Fruit fly (Drosophila melanogaster) whole organism, pupa: ENCODE data around the gene CG3625.

Experiments used
- CG10348 ChIP-seq: fragments of 200-800 bp; sonication (Bioruptor generic); IDR thresholded peaks from 2 replicates; pipeline ENCODE4 v1.3.6; 2022; ENCODE audit warnings: missing biosample characterization, missing genetic modification characterization
- CG12605 ChIP-seq: fragments of 200-800 bp; sonication (Bioruptor generic); IDR thresholded peaks from 2 replicates; pipeline ENCODE4 v1.3.6; 2022; ENCODE audit warnings: missing biosample characterization, missing genetic modification characterization
- CG13204 ChIP-seq: fragments of 200-800 bp; sonication (Bioruptor generic); optimal IDR thresholded peaks from 2 replicates; lab custom pipeline; 2018; ENCODE audit warnings: missing biosample characterization, mild to moderate bottlenecking, missing genetic modification characterization, moderate library complexity
- CG14655 ChIP-seq: fragments of 200-800 bp; sonication (Bioruptor generic); optimal IDR thresholded peaks from 3 replicates; lab custom pipeline; 2017; ENCODE audit warnings: mild to moderate bottlenecking, missing biosample characterization, missing genetic modification reagents, missing genetic modification characterization
- CG17806 ChIP-seq: fragments of 200-800 bp; sonication (Bioruptor generic); optimal IDR thresholded peaks from 2 replicates; lab custom pipeline; 2018; ENCODE audit warnings: missing biosample characterization, mild to moderate bottlenecking, missing genetic modification characterization, moderate library complexity
- CG34367 ChIP-seq: fragments of 200-800 bp; sonication (Bioruptor generic); optimal IDR thresholded peaks from 2 replicates; lab custom pipeline; 2018; ENCODE audit warnings: missing biosample characterization, mild to moderate bottlenecking, missing genetic modification characterization
- CG8159 ChIP-seq: fragments of 200-800 bp; sonication (Bioruptor generic); optimal IDR thresholded peaks from 3 replicates; lab custom pipeline; 2018; ENCODE audit warnings: missing biosample characterization, mild to moderate bottlenecking, missing genetic modification characterization, moderate library complexity
- CG8301 ChIP-seq: fragments of 200-800 bp; sonication (Bioruptor generic); optimal IDR thresholded peaks from 2 replicates; lab custom pipeline; 2018; ENCODE audit warnings: missing biosample characterization, mild to moderate bottlenecking, missing genetic modification characterization
- CG9948 ChIP-seq: fragments of 200-800 bp; sonication (Bioruptor generic); optimal IDR thresholded peaks from 2 replicates; lab custom pipeline; 2018; ENCODE audit warnings: missing biosample characterization, mild to moderate bottlenecking, missing genetic modification characterization, moderate library complexity
- D1 ChIP-seq: fragments of 200-800 bp; sonication (Bioruptor generic); optimal IDR thresholded peaks from 2 replicates; lab custom pipeline; 2018; ENCODE audit warnings: missing biosample characterization, mild to moderate bottlenecking, missing genetic modification characterization, moderate library complexity
- EcR ChIP-seq: fragments of 200-800 bp; sonication (Bioruptor generic); optimal IDR thresholded peaks from 3 replicates; lab custom pipeline; 2019; ENCODE audit warnings: missing biosample characterization, missing genetic modification characterization, mild to moderate bottlenecking, moderate library complexity, missing genetic modification reagents
- Pif1B ChIP-seq: fragments of 200-800 bp; sonication (Bioruptor generic); optimal IDR thresholded peaks from 3 replicates; lab custom pipeline; 2016; ENCODE audit warnings: missing biosample characterization, missing genetic modification characterization
- Snoo ChIP-seq: fragments of 200-800 bp; sonication (Bioruptor generic); optimal IDR thresholded peaks from 3 replicates; lab custom pipeline; 2017; ENCODE audit warnings: missing biosample characterization, mild to moderate bottlenecking, missing genetic modification characterization, inconsistent platforms
- gl ChIP-seq: fragments of 200-800 bp; sonication (Bioruptor generic); optimal IDR thresholded peaks from 2 replicates; lab custom pipeline; 2018; ENCODE audit warnings: missing biosample characterization, mild to moderate bottlenecking, missing genetic modification characterization
- rn ChIP-seq: fragments of 200-800 bp; sonication (Bioruptor generic); IDR thresholded peaks from 2 replicates; pipeline ENCODE4 v1.3.6; 2022; ENCODE audit warnings: missing biosample characterization, missing genetic modification characterization

CG3625 gene

DNA sequence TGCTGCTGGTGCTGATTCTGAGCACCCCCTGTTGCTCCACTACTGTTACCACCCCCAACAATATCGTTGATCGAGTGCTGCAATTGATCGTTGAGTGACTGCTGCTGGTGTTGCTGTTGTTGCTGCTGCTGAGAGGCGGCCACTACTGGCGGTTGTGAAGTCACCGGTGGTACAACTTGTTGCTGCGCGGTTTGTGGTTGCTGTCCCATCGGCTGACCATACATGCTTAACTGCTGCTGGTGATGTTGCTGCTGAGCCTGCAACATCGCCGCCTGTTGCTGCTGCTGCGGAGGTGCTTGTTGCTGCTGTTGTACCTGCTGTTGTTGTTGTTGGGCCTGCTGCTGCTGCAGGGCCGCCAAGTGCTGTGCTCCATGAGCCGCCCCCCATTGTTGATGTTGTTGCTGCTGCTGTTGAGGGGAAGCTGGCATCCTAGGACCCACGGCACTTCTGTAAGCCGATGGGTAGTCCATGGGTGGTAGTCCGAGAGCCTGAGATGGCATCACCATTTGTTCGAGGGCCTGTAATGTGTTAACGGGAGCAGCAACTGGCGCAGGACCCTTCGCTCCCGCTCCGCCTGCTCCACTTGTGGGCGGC is 51.3 kb downstream of the CG3625 start:
- no peak for TF ChIP-seq gl (tag; lab: Kevin White, UChicago)
- TF ChIP-seq CG17806 (tag; lab: Kevin White, UChicago): no peak
- TF ChIP-seq CG9948 (tag; lab: Kevin White, UChicago): no peak
- TF ChIP-seq Snoo (tag; lab: Kevin White, UChicago): no peak
- TF ChIP-seq CG34367 (tag; lab: Kevin White, UChicago): no peak
- no peak for TF ChIP-seq Pif1B (GFP tag; lab: Kevin White, UChicago)
- no peak for TF ChIP-seq rn (GFP tag; lab: Robert Waterston, UW)
- TF ChIP-seq D1 (tag; lab: Kevin White, UChicago): no peak
- no peak for TF ChIP-seq CG12605
- TF ChIP-seq EcR (GFP tag; lab: Kevin White, UChicago): no peak
- TF ChIP-seq CG8159 (tag; lab: Kevin White, UChicago): no peak
- no peak for TF ChIP-seq CG13204 (GFP tag; lab: Kevin White, UChicago)
- TF ChIP-seq CG10348 (GFP tag; lab: Robert Waterston, UW): no peak
- no peak for TF ChIP-seq CG14655
- TF ChIP-seq CG8301 (tag; lab: Kevin White, UChicago): no peak
- TF ChIP-seq, all 21 proteins: peak for 0
